Comparison of ENCODE assay signal across 1 fruit fly cellular context in genomic region chr3L:14973251-14973625, dm6.
TF ChIP-seq lines count a peak whose summit lies in the region.

No protein-coding gene starts in this region.

TF ChIP-seq in whole organism, prepupa, 60 proteins besides CTCF, POLR2A, EP300 and RAD21 (continued from another document):
- peak; percentile 77 for TF ChIP-seq Blimp-1 (GFP tag; optimal IDR thresholded peaks at IDR 0.05; lab: Kevin White, UChicago)
